Fruit fly (Drosophila melanogaster): ENCODE measurements around the gene eIF4EHP.

Gene eIF4EHP

DNA sequence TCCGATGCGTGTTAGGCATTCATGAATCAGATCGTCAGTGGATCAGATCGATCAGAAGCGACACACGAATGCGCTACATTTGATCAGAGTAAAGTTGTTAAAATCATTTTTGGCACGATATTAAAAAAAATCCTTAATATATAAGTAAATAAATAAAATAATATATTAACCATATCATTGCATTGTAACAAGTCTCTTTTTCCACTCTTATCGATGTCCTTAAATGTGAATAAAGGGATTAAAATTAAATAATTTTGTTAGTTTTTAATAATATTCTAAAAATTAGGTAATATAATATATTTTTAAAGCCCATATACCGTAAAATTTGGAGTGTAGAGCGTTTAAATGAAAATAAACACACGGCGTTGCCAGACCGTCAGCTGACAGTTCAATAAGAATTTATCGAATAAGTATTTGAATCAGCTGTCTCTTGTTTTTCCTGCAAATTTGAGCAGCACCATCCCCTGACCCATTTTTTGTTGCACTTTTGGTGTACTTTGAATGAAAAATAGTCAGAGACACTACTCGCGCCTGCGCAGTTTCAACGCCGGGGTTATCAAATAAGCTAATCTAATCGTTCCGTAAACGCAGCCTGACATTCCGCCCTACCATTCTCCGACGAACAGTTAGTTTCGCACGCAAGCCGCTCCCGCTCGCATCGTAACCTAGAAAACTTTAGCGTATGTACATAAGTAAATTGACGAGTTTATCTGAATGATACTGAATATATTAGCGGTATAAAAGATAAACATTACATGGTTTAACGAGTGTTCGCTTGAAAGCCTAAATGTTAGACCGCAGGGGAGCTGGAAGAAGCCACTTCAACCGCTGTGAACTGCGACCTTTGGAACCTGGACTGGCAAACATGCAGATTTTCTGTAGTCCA, 43.4 kb upstream of the eIF4EHP start, which contains the start of the genes p38a and CG6178 (continued):
- TF ChIP-seq bsh (GFP tag; optimal IDR thresholded peaks at IDR 0.05) (peak; percentile 94 to 97), Asciz (GFP tag; optimal IDR thresholded peaks at IDR 0.05) (peak; percentile 97), pfk (GFP tag; optimal IDR thresholded peaks at IDR 0.05) (peak; percentile 43), Dek (tag; optimal IDR thresholded peaks at IDR 0.05) (peak; percentile 98), shn (GFP tag; optimal IDR thresholded peaks at IDR 0.05) (peak; percentile 68), fd3F (GFP tag; optimal IDR thresholded peaks at IDR 0.05) (peak; percentile 98), CG6765 (GFP tag; optimal IDR thresholded peaks at IDR 0.05) (peak; percentile 95), MTF-1 (GFP tag; optimal IDR thresholded peaks at IDR 0.05; ENCODE audit: borderline replicate concordance) (peak; percentile 74), NFAT (GFP tag; IDR thresholded peaks at IDR 0.05) (peak; percentile 95), CG8290 (GFP tag; optimal IDR thresholded peaks at IDR 0.05) (peak; percentile 50), CG8290 (tag; optimal IDR thresholded peaks at IDR 0.05) (no peak), gfzf (GFP tag; optimal IDR thresholded peaks at IDR 0.05) (no peak), CG6654 (GFP tag; optimal IDR thresholded peaks at IDR 0.05) (peak; percentile 90), CG8089 (GFP tag; optimal IDR thresholded peaks at IDR 0.05) (no peak), BtbVII (GFP tag; optimal IDR thresholded peaks at IDR 0.05) (peak; percentile 96), CG31388 (GFP tag; optimal IDR thresholded peaks at IDR 0.05) (peak; percentile 63), NC2α (GFP tag; optimal IDR thresholded peaks at IDR 0.05) (no peak), slp2 (GFP tag; optimal IDR thresholded peaks at IDR 0.05) (peak; percentile 47), CG4328 (GFP tag; optimal IDR thresholded peaks at IDR 0.05) (peak; percentile 95), CG17186 (GFP tag; optimal IDR thresholded peaks at IDR 0.05) (no peak), CG6813 (GFP tag; optimal IDR thresholded peaks at IDR 0.05) (peak; percentile 94), CG6272 (GFP tag; IDR thresholded peaks at IDR 0.05) (peak; percentile 94), nau (GFP tag; optimal IDR thresholded peaks at IDR 0.05) (no peak), ranshi (GFP tag; IDR thresholded peaks at IDR 0.05) (peak; percentile 97), wdn (GFP tag; IDR thresholded peaks at IDR 0.05) (peak; percentile 95), pita (GFP tag; optimal IDR thresholded peaks at IDR 0.05) (no peak), CG3163 (GFP tag; optimal IDR thresholded peaks at IDR 0.05) (peak; percentile 14), ATbp (GFP tag; optimal IDR thresholded peaks at IDR 0.05) (peak; percentile 93), CG5953 (GFP tag; IDR thresholded peaks at IDR 0.05) (peak; percentile 94), CG11085 (GFP tag; IDR thresholded peaks at IDR 0.05) (peak; percentile 97), nmo (GFP tag; optimal IDR thresholded peaks at IDR 0.05) (peak; percentile 99), Camta (GFP tag; optimal IDR thresholded peaks at IDR 0.05) (peak; percentile 33), CG7839 (tag; optimal IDR thresholded peaks at IDR 0.05) (peak; percentile 99), CG11695 (GFP tag; IDR thresholded peaks at IDR 0.05) (peak; percentile 98), Dip3 (GFP tag; optimal IDR thresholded peaks at IDR 0.05) (peak; percentile 76), cg (GFP tag; optimal IDR thresholded peaks at IDR 0.05) (no peak), Awh (GFP tag; IDR thresholded peaks at IDR 0.05) (peak; percentile 96), Dad (GFP tag; optimal IDR thresholded peaks at IDR 0.05) (peak; percentile 42), B-H1 (GFP tag; IDR thresholded peaks at IDR 0.05) (peak; percentile 95), CG2875 (GFP tag; optimal IDR thresholded peaks at IDR 0.05) (peak; percentile 89), Meics (GFP tag; optimal IDR thresholded peaks at IDR 0.05) (peak; percentile 98), stwl (tag; optimal IDR thresholded peaks at IDR 0.05) (peak; percentile 76), psq (GFP tag; optimal IDR thresholded peaks at IDR 0.05) (peak; percentile 90), tin (GFP tag; optimal IDR thresholded peaks at IDR 0.05) (peak; percentile 92), Aef1 (GFP tag; IDR thresholded peaks at IDR 0.05) (peak; percentile 97), nom (GFP tag; optimal IDR thresholded peaks at IDR 0.05) (peak; percentile 94), grau (tag; optimal IDR thresholded peaks at IDR 0.05) (peak; percentile 98), Nf-YC (tag; optimal IDR thresholded peaks at IDR 0.05) (peak; percentile 93), zf30C (GFP tag; optimal IDR thresholded peaks at IDR 0.05) (no peak)
